Worm (Caenorhabditis elegans): ENCODE data around the gene F26D10.13.

The F26D10.13 gene

DNA sequence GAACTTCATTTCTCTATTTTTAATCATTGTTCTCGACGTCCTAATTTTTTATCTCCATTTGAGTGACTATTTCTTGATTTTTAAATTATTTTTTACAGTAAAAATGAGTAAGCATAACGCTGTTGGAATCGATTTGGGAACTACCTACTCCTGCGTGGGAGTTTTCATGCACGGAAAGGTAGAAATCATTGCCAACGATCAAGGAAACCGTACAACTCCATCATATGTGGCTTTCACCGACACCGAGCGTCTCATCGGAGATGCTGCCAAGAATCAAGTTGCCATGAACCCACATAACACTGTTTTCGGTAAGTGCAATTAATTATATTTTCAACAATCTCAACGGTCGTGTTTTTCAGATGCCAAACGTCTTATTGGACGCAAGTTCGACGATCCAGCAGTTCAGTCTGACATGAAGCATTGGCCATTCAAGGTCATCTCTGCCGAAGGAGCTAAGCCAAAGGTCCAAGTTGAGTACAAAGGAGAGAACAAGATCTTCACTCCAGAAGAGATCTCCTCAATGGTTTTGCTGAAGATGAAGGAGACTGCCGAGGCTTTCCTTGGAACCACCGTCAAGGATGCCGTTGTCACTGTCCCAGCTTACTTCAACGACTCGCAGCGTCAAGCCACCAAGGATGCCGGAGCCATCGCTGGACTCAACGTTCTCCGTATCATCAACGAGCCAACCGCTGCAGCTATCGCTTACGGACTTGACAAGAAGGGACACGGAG is 14.4 kb upstream of the F26D10.13 start, which contains the start of gene hsp-1:
TSS of gene hsp-1 (plus strand) at position 99 of the 731 bp plus-strand sequence.
- peak; percentile 50; the same call in 1 of the 2 replicates for TF ChIP-seq mab-9 (GFP tag; IDR thresholded peaks at IDR 0.05)
- no peak for TF ChIP-seq hlh-4 (tag; optimal IDR thresholded peaks at IDR 0.05)
- TF ChIP-seq ets-5 (GFP tag; IDR thresholded peaks at IDR 0.05): no peak
- no peak for TF ChIP-seq C04F5.9 (tag; optimal IDR thresholded peaks at IDR 0.05)
- peak; percentile 71 for TF ChIP-seq ceh-63 (GFP tag; optimal IDR thresholded peaks at IDR 0.05)
- TF ChIP-seq nhr-84 (tag; optimal IDR thresholded peaks at IDR 0.05): no peak
- no peak for TF ChIP-seq nhr-20 (tag; optimal IDR thresholded peaks at IDR 0.05)
- no peak for TF ChIP-seq zip-4 (GFP tag; optimal IDR thresholded peaks at IDR 0.05)
- peak; percentile 17 for TF ChIP-seq skn-1 (tag; optimal IDR thresholded peaks at IDR 0.05)
- TF ChIP-seq ama-1 (optimal IDR thresholded peaks at IDR 0.05): peak; percentile 46

DNA sequence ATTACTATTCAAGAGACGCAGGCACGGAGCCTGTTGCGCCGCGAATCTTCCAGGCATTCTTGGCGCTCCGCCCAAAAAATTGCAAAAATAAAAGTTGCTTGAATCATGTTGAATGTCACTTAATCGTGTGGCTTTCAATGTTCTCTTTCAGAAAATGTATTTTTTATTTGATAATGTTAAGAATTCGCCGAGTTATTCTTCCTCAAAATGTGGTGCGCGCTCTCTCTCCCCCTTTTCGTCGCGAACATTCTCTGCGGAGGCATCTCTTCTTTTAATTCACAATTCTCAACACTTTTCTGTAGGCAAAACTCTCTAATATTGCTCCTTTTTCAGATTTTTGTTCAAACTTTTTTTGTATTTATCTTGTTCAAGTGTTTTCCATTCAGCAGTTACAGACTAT is 13.7 kb upstream of the F26D10.13 start:
- TF ChIP-seq C16A3.4 (tag; optimal IDR thresholded peaks at IDR 0.05): peak; percentile 96
- peak; percentile 31 to 96 (median 66) for TF ChIP-seq elt-3 (tag; optimal IDR thresholded peaks at IDR 0.05)
- TF ChIP-seq lin-14 (GFP tag; optimal IDR thresholded peaks at IDR 0.05): peak; percentile 100
- peak; percentile 98 for TF ChIP-seq nhr-90 (tag; optimal IDR thresholded peaks at IDR 0.05; ENCODE audit: poor library complexity)
- TF ChIP-seq skn-1 (tag; optimal IDR thresholded peaks at IDR 0.05): peak; percentile 87
- TF ChIP-seq aha-1 (tag; optimal IDR thresholded peaks at IDR 0.05): peak; percentile 88
- peak; percentile 95 for TF ChIP-seq ztf-4 (tag; optimal IDR thresholded peaks at IDR 0.05)
- no peak for TF ChIP-seq nhr-84 (tag; optimal IDR thresholded peaks at IDR 0.05)
- peak; percentile 99 for TF ChIP-seq unc-86 (tag; optimal IDR thresholded peaks at IDR 0.05)
- no peak for TF ChIP-seq Y116A8C.19 (tag; optimal IDR thresholded peaks at IDR 0.05; ENCODE audit: borderline replicate concordance)
- peak; percentile 94 for TF ChIP-seq mab-9 (GFP tag; IDR thresholded peaks at IDR 0.05)
- TF ChIP-seq nhr-19 (GFP tag; conservative IDR thresholded peaks at IDR 0.05): peak; percentile 96
- TF ChIP-seq nhr-20 (tag; optimal IDR thresholded peaks at IDR 0.05): peak; percentile 99
- TF ChIP-seq lsy-2 (tag; optimal IDR thresholded peaks at IDR 0.05): peak; percentile 90 to 96
- peak; percentile 71 for TF ChIP-seq lin-15B (tag; optimal IDR thresholded peaks at IDR 0.05)
- TF ChIP-seq grh-1 (GFP tag; IDR thresholded peaks at IDR 0.05): peak; percentile 95
- TF ChIP-seq irx-1 (tag; optimal IDR thresholded peaks at IDR 0.05): peak; percentile 96
- TF ChIP-seq mef-2 (tag; optimal IDR thresholded peaks at IDR 0.05): peak; percentile 81
- no peak for TF ChIP-seq sptf-1 (tag; optimal IDR thresholded peaks at IDR 0.05)
- peak; percentile 61 for TF ChIP-seq ama-1 (optimal IDR thresholded peaks at IDR 0.05)
- TF ChIP-seq ceh-88 (GFP tag; IDR thresholded peaks at IDR 0.05): peak; percentile 98
- peak; percentile 82 for TF ChIP-seq ceh-63 (GFP tag; optimal IDR thresholded peaks at IDR 0.05)
- peak; percentile 91 for TF ChIP-seq lin-39 (tag; optimal IDR thresholded peaks at IDR 0.05)
- TF ChIP-seq unc-30 (tag; optimal IDR thresholded peaks at IDR 0.05): no peak
- TF ChIP-seq ztf-11 (tag; optimal IDR thresholded peaks at IDR 0.05): peak; percentile 59 to 96
- TF ChIP-seq dpl-1 (GFP tag; optimal IDR thresholded peaks at IDR 0.05): peak; percentile 74 to 80 (median 77)
- TF ChIP-seq ces-1 (GFP tag; optimal IDR thresholded peaks at IDR 0.05): peak; percentile 33
- TF ChIP-seq xbp-1 (tag; optimal IDR thresholded peaks at IDR 0.05): peak; percentile 98
- peak; percentile 98 for TF ChIP-seq tbx-2 (tag; optimal IDR thresholded peaks at IDR 0.05)
- no peak for TF ChIP-seq alr-1 (tag; optimal IDR thresholded peaks at IDR 0.05; ENCODE audit: borderline replicate concordance)
- TF ChIP-seq lin-13 (GFP tag; optimal IDR thresholded peaks at IDR 0.05): peak; percentile 92
- peak; percentile 83 to 90 for TF ChIP-seq lin-35 (GFP tag; optimal IDR thresholded peaks at IDR 0.05)
- peak; percentile 91 for TF ChIP-seq zag-1 (tag; optimal IDR thresholded peaks at IDR 0.05)
- peak; percentile 64 for TF ChIP-seq nhr-76 (tag; optimal IDR thresholded peaks at IDR 0.05)
- TF ChIP-seq C04F5.9 (tag; optimal IDR thresholded peaks at IDR 0.05): peak; percentile 91
- peak; percentile 71 to 88 for TF ChIP-seq egl-27 (tag; optimal IDR thresholded peaks at IDR 0.05)
- TF ChIP-seq nhr-12 (tag; optimal IDR thresholded peaks at IDR 0.05): no peak
- peak; percentile 99 for TF ChIP-seq nhr-85 (tag)
- peak; percentile 92 for TF ChIP-seq aly-2 (tag; optimal IDR thresholded peaks at IDR 0.05)
- peak; percentile 99 for TF ChIP-seq nhr-47 (tag; optimal IDR thresholded peaks at IDR 0.05)
- TF ChIP-seq elt-2 (tag; optimal IDR thresholded peaks at IDR 0.05): peak; percentile 76
- peak; percentile 99 for TF ChIP-seq snu-23 (GFP tag; optimal IDR thresholded peaks at IDR 0.05)
- peak; percentile 82 for TF ChIP-seq rnt-1 (tag; optimal IDR thresholded peaks at IDR 0.05)
- peak; percentile 99 for TF ChIP-seq fkh-10 (GFP tag; optimal IDR thresholded peaks at IDR 0.05)
- TF ChIP-seq nhr-71 (tag; optimal IDR thresholded peaks at IDR 0.05): peak; percentile 100
